Fruit fly (Drosophila melanogaster): ENCODE results near the gene Usp47.

The Usp47 gene

DNA sequence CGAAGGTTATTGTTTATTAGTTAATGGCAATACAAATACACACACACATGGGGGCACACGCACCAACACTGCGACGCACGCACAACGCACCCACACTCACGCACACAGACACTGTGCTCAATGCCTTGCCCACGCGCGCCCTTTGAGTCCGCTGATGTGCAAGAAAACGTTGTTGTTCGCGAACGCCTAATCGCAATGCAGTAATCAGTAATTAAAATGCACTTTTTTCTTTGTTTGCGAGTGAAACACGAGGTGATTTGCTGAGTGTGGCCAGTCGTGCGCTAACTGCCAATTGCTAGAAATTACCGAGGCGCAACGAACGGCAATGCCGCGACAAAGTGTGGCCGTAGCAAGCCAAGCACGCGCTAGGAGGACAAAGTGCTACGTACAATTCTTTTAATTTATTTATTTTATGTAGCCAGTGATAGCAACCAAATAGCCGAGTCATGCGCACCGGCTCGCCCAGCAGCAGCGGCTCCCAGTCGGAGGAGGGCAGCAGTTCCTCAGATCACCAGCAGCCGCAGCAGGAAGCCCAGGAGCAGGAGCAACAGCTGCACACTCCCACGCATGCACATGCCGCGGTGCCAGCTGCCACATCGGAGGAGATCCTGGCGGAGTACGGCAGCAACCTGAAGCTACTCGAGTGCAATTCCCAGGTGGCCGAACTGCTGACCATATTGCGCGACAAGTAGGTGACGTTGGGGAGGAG is 58.0 kb downstream of the Usp47 start, which contains the start of the genes S6k and kri (continued):
- TF ChIP-seq CG2678 (tag; optimal IDR thresholded peaks at IDR 0.05) (no peak), CG34224 (GFP tag; IDR thresholded peaks at IDR 0.05; ENCODE audit: partially characterized antibody) (peak; percentile 29; the same call in 1 of the 3 replicates), Sox102F (GFP tag; optimal IDR thresholded peaks at IDR 0.05) (no peak), Sry-δ (GFP tag; optimal IDR thresholded peaks at IDR 0.05) (peak; percentile 36), Nf-YC (tag; optimal IDR thresholded peaks at IDR 0.05) (peak; percentile 36), CG6654 (GFP tag; optimal IDR thresholded peaks at IDR 0.05) (no peak), CG14441 (GFP tag; IDR thresholded peaks at IDR 0.05) (no peak), CG7357 (GFP tag; IDR thresholded peaks at IDR 0.05) (no peak), CG12155 (GFP tag; optimal IDR thresholded peaks at IDR 0.05) (no peak), CkIIα-i1 (GFP tag; IDR thresholded peaks at IDR 0.05) (no peak), CG3838 (GFP tag; optimal IDR thresholded peaks at IDR 0.05) (no peak), crp (GFP tag; optimal IDR thresholded peaks at IDR 0.05) (peak in 1 of 2 experiments; percentile 29), CG7963 (GFP tag; IDR thresholded peaks at IDR 0.05; ENCODE audit: partially characterized antibody) (no peak), h (optimal IDR thresholded peaks at IDR 0.05) (no peak), pzg (GFP tag; optimal IDR thresholded peaks at IDR 0.05) (peak; percentile 91), cas (GFP tag; IDR thresholded peaks at IDR 0.05) (no peak), p53 (GFP tag; optimal IDR thresholded peaks at IDR 0.05) (no peak), ab (GFP tag; optimal IDR thresholded peaks at IDR 0.05) (no peak), NK7.1 (GFP tag; optimal IDR thresholded peaks at IDR 0.05) (no peak), CG18619 (GFP tag; optimal IDR thresholded peaks at IDR 0.05) (no peak), Elba2 (GFP tag; optimal IDR thresholded peaks at IDR 0.05) (no peak), CG13123 (GFP tag; optimal IDR thresholded peaks at IDR 0.05) (no peak), CG17328 (GFP tag; IDR thresholded peaks at IDR 0.05) (no peak), CG8388 (GFP tag; optimal IDR thresholded peaks at IDR 0.05) (no peak), esg (GFP tag; conservative IDR thresholded peaks at IDR 0.05) (no peak), Aef1 (GFP tag; IDR thresholded peaks at IDR 0.05) (no peak), CG3281 (GFP tag; optimal IDR thresholded peaks at IDR 0.05) (no peak), CG12744 (GFP tag; optimal IDR thresholded peaks at IDR 0.05) (no peak), Lim3 (GFP tag; IDR thresholded peaks at IDR 0.05) (no peak), CG1832 (GFP tag; optimal IDR thresholded peaks at IDR 0.05) (no peak), CG31224 (GFP tag; IDR thresholded peaks at IDR 0.05) (no peak), Med (GFP tag) (peak; percentile 78), zen2 (GFP tag; IDR thresholded peaks at IDR 0.05; ENCODE audit: partially characterized antibody) (no peak), Tbp (GFP tag; optimal IDR thresholded peaks at IDR 0.05) (no peak), Dll (GFP tag; IDR thresholded peaks at IDR 0.05; ENCODE audit: partially characterized antibody) (peak; percentile 45; the same call in 1 of the 4 replicates), CG17186 (GFP tag; optimal IDR thresholded peaks at IDR 0.05) (peak; percentile 89), ro (GFP tag; IDR thresholded peaks at IDR 0.05) (no peak), Mrtf (GFP tag; IDR thresholded peaks at IDR 0.05) (no peak), BEAF-32 (GFP tag; optimal IDR thresholded peaks at IDR 0.05) (peak; percentile 54), Fer3 (tag; optimal IDR thresholded peaks at IDR 0.05) (no peak), dpn (GFP tag; optimal IDR thresholded peaks at IDR 0.05) (no peak), B-H2 (GFP tag; optimal IDR thresholded peaks at IDR 0.05) (no peak), MESR4 (GFP tag; optimal IDR thresholded peaks at IDR 0.05) (peak; percentile 99), CG6813 (GFP tag; optimal IDR thresholded peaks at IDR 0.05) (no peak), al (GFP tag; IDR thresholded peaks at IDR 0.05) (no peak), CG6689 (GFP tag; IDR thresholded peaks at IDR 0.05) (no peak), CG1529 (GFP tag; optimal IDR thresholded peaks at IDR 0.05) (no peak), CG10267 (tag; optimal IDR thresholded peaks at IDR 0.05) (peak; percentile 47), CG11695 (GFP tag; IDR thresholded peaks at IDR 0.05) (no peak), mam (GFP tag; optimal IDR thresholded peaks at IDR 0.05) (no peak), HLH54F (GFP tag; optimal IDR thresholded peaks at IDR 0.05) (no peak)

Data from whole organism, embryonic.